Worm (Caenorhabditis elegans) whole organism, late embryonic: ENCODE data around the gene cbs-1.

Experiments
- C08G9.2 ChIP-seq: sonication (generic microtip); optimal IDR thresholded peaks from 2 replicates; lab custom pipeline; 2016; ENCODE audit warnings: mild to moderate bottlenecking, missing genetic modification characterization, moderate library complexity, missing compliant biosample characterization
- C38D4.7 ChIP-seq: fragments of 200-800 bp; sonication (Bioruptor generic); optimal IDR thresholded peaks from 2 replicates; lab custom pipeline; 2018; ENCODE audit warnings: mild to moderate bottlenecking, missing genetic modification characterization, moderate library complexity, missing compliant biosample characterization
- F13H6.1 ChIP-seq: sonication (generic microtip); optimal IDR thresholded peaks from 2 replicates; lab custom pipeline; 2016; ENCODE audit warnings: missing genetic modification characterization, missing compliant biosample characterization
- K02D7.2 ChIP-seq: sonication (generic microtip); optimal IDR thresholded peaks from 2 replicates; lab custom pipeline; 2017; ENCODE audit warnings: mild to moderate bottlenecking, missing genetic modification characterization, missing compliant biosample characterization
- K09A11.1 ChIP-seq: sonication (generic microtip); optimal IDR thresholded peaks from 2 replicates; lab custom pipeline; 2017; ENCODE audit warnings: antibody characterized with exemption, mild to moderate bottlenecking, missing genetic modification characterization, missing compliant biosample characterization; ENCODE audit not compliant: insufficient read depth
- Y22D7AL.16 ChIP-seq: sonication (generic microtip); optimal IDR thresholded peaks from 2 replicates; lab custom pipeline; 2016; ENCODE audit warnings: missing genetic modification characterization, missing compliant biosample characterization
- ahr-1 ChIP-seq: sonication (generic microtip); optimal IDR thresholded peaks from 2 replicates; lab custom pipeline; 2016; ENCODE audit warnings: missing genetic modification characterization, missing compliant biosample characterization
- ama-1 ChIP-seq: fragments of 150-350 bp; optimal IDR thresholded peaks from 2 replicates; lab custom pipeline; 2014
- ceh-18 ChIP-seq: sonication (generic microtip); optimal IDR thresholded peaks from 2 replicates; lab custom pipeline; 2016; ENCODE audit warnings: missing genetic modification characterization, missing compliant biosample characterization
- ceh-19 ChIP-seq: fragments of 200-800 bp; sonication (Bioruptor generic); optimal IDR thresholded peaks from 2 replicates; lab custom pipeline; 2018; ENCODE audit warnings: mild to moderate bottlenecking, missing genetic modification characterization, missing compliant biosample characterization
- ceh-2 ChIP-seq: sonication (generic microtip); optimal IDR thresholded peaks from 2 replicates; lab custom pipeline; 2016; ENCODE audit warnings: missing genotype, missing genetic modification characterization, missing compliant biosample characterization
- ceh-22 ChIP-seq: sonication (generic microtip); optimal IDR thresholded peaks from 2 replicates; lab custom pipeline; 2017; ENCODE audit warnings: missing biosample characterization, missing genetic modification characterization
- ceh-34 ChIP-seq: sonication (generic microtip); optimal IDR thresholded peaks from 2 replicates; lab custom pipeline; 2016; ENCODE audit warnings: mild to moderate bottlenecking, missing genetic modification characterization, missing compliant biosample characterization
- ceh-45 ChIP-seq: fragments of 200-800 bp; sonication (Bioruptor generic); IDR thresholded peaks from 2 replicates; pipeline ENCODE4 v1.3.6; 2022; ENCODE audit warnings: missing genetic modification reagents, missing genetic modification characterization, missing compliant biosample characterization
- ceh-9 ChIP-seq: sonication (generic microtip); optimal IDR thresholded peaks from 2 replicates; lab custom pipeline; 2016; ENCODE audit warnings: mild to moderate bottlenecking, missing genetic modification characterization, inconsistent platforms, missing compliant biosample characterization
- che-1 ChIP-seq: sonication (generic microtip); optimal IDR thresholded peaks from 2 replicates; lab custom pipeline; 2016; ENCODE audit warnings: mild to moderate bottlenecking, missing genetic modification characterization, missing compliant biosample characterization
- dmd-4 ChIP-seq: sonication (generic microtip); optimal IDR thresholded peaks from 2 replicates; lab custom pipeline; 2016; ENCODE audit warnings: borderline replicate concordance, missing genetic modification characterization, missing compliant biosample characterization
- dve-1 ChIP-seq: sonication (generic microtip); optimal IDR thresholded peaks from 2 replicates; lab custom pipeline; 2017; ENCODE audit warnings: antibody characterized with exemption, mild to moderate bottlenecking, missing genetic modification characterization, missing compliant biosample characterization
- elt-4 ChIP-seq: sonication (generic microtip); optimal IDR thresholded peaks from 2 replicates; lab custom pipeline; 2016; ENCODE audit warnings: missing genetic modification characterization, missing compliant biosample characterization
- ets-4 ChIP-seq: sonication (generic microtip); optimal IDR thresholded peaks from 2 replicates; lab custom pipeline; 2016; ENCODE audit warnings: missing genetic modification characterization, missing compliant biosample characterization
- eyg-1 ChIP-seq: sonication (generic microtip); optimal IDR thresholded peaks from 2 replicates; lab custom pipeline; 2016; ENCODE audit warnings: missing genotype, missing genetic modification characterization, missing compliant biosample characterization
- fax-1 ChIP-seq: sonication (generic microtip); optimal IDR thresholded peaks from 2 replicates; lab custom pipeline; 2016; ENCODE audit warnings: missing genotype, missing genetic modification characterization, missing compliant biosample characterization
- fkh-10 ChIP-seq: fragments of 150-350 bp; optimal IDR thresholded peaks from 2 replicates; lab custom pipeline; 2014; ENCODE audit warnings: missing biosample characterization, missing genetic modification reagents, missing genetic modification characterization
- hlh-30 ChIP-seq: sonication (generic microtip); optimal IDR thresholded peaks from 2 replicates; lab custom pipeline; 2017; ENCODE audit warnings: antibody characterized with exemption, missing genetic modification characterization, missing compliant biosample characterization; ENCODE audit not compliant: insufficient read depth
- lim-6 ChIP-seq: sonication (generic microtip); optimal IDR thresholded peaks from 2 replicates; lab custom pipeline; 2016; ENCODE audit warnings: missing genetic modification characterization, missing compliant biosample characterization
- madf-2 ChIP-seq: sonication (generic microtip); optimal IDR thresholded peaks from 2 replicates; lab custom pipeline; 2017; ENCODE audit warnings: missing genetic modification characterization, missing compliant biosample characterization
- mec-3 ChIP-seq: sonication (generic microtip); optimal IDR thresholded peaks from 2 replicates; lab custom pipeline; 2016; ENCODE audit warnings: borderline replicate concordance, missing genetic modification characterization, missing compliant biosample characterization
- nfya-1 ChIP-seq: sonication (generic microtip); optimal IDR thresholded peaks from 2 replicates; lab custom pipeline; 2017; ENCODE audit warnings: missing genetic modification characterization, mild to moderate bottlenecking, missing compliant biosample characterization, antibody characterized with exemption, moderate library complexity
- nhr-11 ChIP-seq: fragments of 150-350 bp; optimal IDR thresholded peaks from 2 replicates; lab custom pipeline; 2014; ENCODE audit warnings: missing biosample characterization, missing genetic modification characterization
- nhr-232 ChIP-seq: sonication (generic microtip); optimal IDR thresholded peaks from 2 replicates; lab custom pipeline; 2016; ENCODE audit warnings: missing genetic modification characterization, missing compliant biosample characterization
- npax-4 ChIP-seq: sonication (generic microtip); optimal IDR thresholded peaks from 2 replicates; lab custom pipeline; 2016; ENCODE audit warnings: missing genetic modification characterization, missing compliant biosample characterization
- odd-2 ChIP-seq: sonication (generic microtip); optimal IDR thresholded peaks from 2 replicates; lab custom pipeline; 2017; ENCODE audit warnings: antibody characterized with exemption, mild to moderate bottlenecking, missing genetic modification characterization, missing compliant biosample characterization
- pat-9 ChIP-seq: fragments of 200-800 bp; sonication (Bioruptor generic); optimal IDR thresholded peaks from 2 replicates; lab custom pipeline; 2018; ENCODE audit warnings: mild to moderate bottlenecking, missing genetic modification characterization, moderate library complexity, missing compliant biosample characterization
- pha-2 ChIP-seq: sonication (generic microtip); optimal IDR thresholded peaks from 2 replicates; lab custom pipeline; 2017; ENCODE audit warnings: mild to moderate bottlenecking, missing genetic modification characterization, missing compliant biosample characterization
- pqm-1 ChIP-seq: sonication (generic microtip); optimal IDR thresholded peaks from 2 replicates; lab custom pipeline; 2016; ENCODE audit warnings: missing genetic modification characterization, missing compliant biosample characterization
- pros-1 ChIP-seq: fragments of 150-350 bp; optimal IDR thresholded peaks from 2 replicates; lab custom pipeline; 2014; ENCODE audit warnings: missing biosample characterization, missing genetic modification reagents, missing genetic modification characterization
- ref-2 ChIP-seq: sonication (generic microtip); optimal IDR thresholded peaks from 2 replicates; lab custom pipeline; 2016; ENCODE audit warnings: missing genetic modification characterization, missing compliant biosample characterization
- rnt-1 ChIP-seq: sonication (generic microtip); optimal IDR thresholded peaks from 2 replicates; lab custom pipeline; 2016; ENCODE audit warnings: missing genetic modification characterization, missing compliant biosample characterization
- sdc-2 ChIP-seq: sonication (generic microtip); optimal IDR thresholded peaks from 2 replicates; lab custom pipeline; 2016; ENCODE audit warnings: missing genotype, missing genetic modification characterization, missing compliant biosample characterization
- sox-2 ChIP-seq: fragments of 200-800 bp; sonication (Bioruptor generic); IDR thresholded peaks from 2 replicates; pipeline ENCODE4 v1.3.6; 2022; ENCODE audit warnings: missing genetic modification reagents, missing genetic modification characterization, missing compliant biosample characterization
- sox-4 ChIP-seq: sonication (generic microtip); optimal IDR thresholded peaks from 2 replicates; lab custom pipeline; 2017; ENCODE audit warnings: mild to moderate bottlenecking, missing genetic modification characterization, inconsistent platforms, missing compliant biosample characterization
- tbx-2 ChIP-seq: sonication (generic microtip); optimal IDR thresholded peaks from 2 replicates; lab custom pipeline; 2016; ENCODE audit warnings: missing genetic modification characterization, missing compliant biosample characterization
- tbx-7 ChIP-seq: sonication (generic microtip); optimal IDR thresholded peaks from 2 replicates; lab custom pipeline; 2016; ENCODE audit warnings: missing genotype, missing genetic modification characterization, missing compliant biosample characterization
- ttx-3 ChIP-seq: sonication (generic microtip); optimal IDR thresholded peaks from 2 replicates; lab custom pipeline; 2016; ENCODE audit warnings: missing genetic modification reagents, missing genetic modification characterization, missing compliant biosample characterization
- unc-3 ChIP-seq, 2 experiments: fragments of 200-800 bp in 1 of 2; sonication (Bioruptor generic) in 1 of 2; sonication (generic microtip) in 1 of 2; conservative IDR thresholded peaks in 1 of 2; optimal IDR thresholded peaks in 1 of 2; 2 replicates each; pipeline versions ENCODE4 v1.3.6 to Lab custom; 2016 to 2022; ENCODE audit warnings: missing compliant biosample characterization in 2 of 2, missing genetic modification characterization in 2 of 2, missing genetic modification reagents in 1 of 2
- unc-42 ChIP-seq: sonication (generic microtip); optimal IDR thresholded peaks from 2 replicates; lab custom pipeline; 2016; ENCODE audit warnings: missing genotype, missing genetic modification characterization, missing compliant biosample characterization
- unc-55 ChIP-seq: sonication (generic microtip); optimal IDR thresholded peaks from 2 replicates; lab custom pipeline; 2017; ENCODE audit warnings: missing biosample characterization, missing genetic modification reagents, missing genetic modification characterization
- unc-86 ChIP-seq: sonication (generic microtip); optimal IDR thresholded peaks from 2 replicates; lab custom pipeline; 2016; ENCODE audit warnings: missing genetic modification characterization, missing compliant biosample characterization
- zip-5 ChIP-seq: sonication (generic microtip); optimal IDR thresholded peaks from 2 replicates; lab custom pipeline; 2016; ENCODE audit warnings: missing genetic modification characterization, missing compliant biosample characterization
- ztf-16 ChIP-seq: sonication (generic microtip); optimal IDR thresholded peaks from 2 replicates; lab custom pipeline; 2017; ENCODE audit warnings: missing genetic modification characterization, missing compliant biosample characterization

Gene cbs-1

ce11 chrX:10022016-10022415 lies 32.1 kb upstream of the cbs-1 start, which contains the start of gene F42G10.1:
Gene F42G10.1, minus strand, starts transcription at chrX:10022166.
- TF ChIP-seq nhr-232 (tag; lab: Kevin White, UChicago) (no peak), fkh-10 (no peak), nfya-1 (no peak), odd-2 (tag; lab: Kevin White, UChicago) (no peak), ets-4 (tag; lab: Kevin White, UChicago) (no peak), sox-4 (tag; lab: Kevin White, UChicago) (no peak), che-1 (tag; lab: Kevin White, UChicago) (no peak), zip-5 (tag; lab: Kevin White, UChicago) (no peak), K02D7.2 (tag; lab: Kevin White, UChicago) (no peak), ahr-1 (tag; lab: Kevin White, UChicago) (no peak), ceh-22 (no peak)

- TF ChIP-seq npax-4 (tag; lab: Kevin White, UChicago) (no peak), hlh-30 (no peak), dve-1 (tag; lab: Kevin White, UChicago) (no peak), ceh-18 (tag; lab: Kevin White, UChicago) (peak; percentile 65), fax-1 (tag; lab: Kevin White, UChicago) (no peak), fkh-10 (no peak), F13H6.1 (tag; lab: Kevin White, UChicago) (peak; percentile 0), K02D7.2 (tag; lab: Kevin White, UChicago) (no peak), elt-4 (no peak), pqm-1 (no peak), unc-55 (GFP tag; lab: Kevin White, UChicago) (peak; percentile 10), pros-1 (tag; lab: Kevin White, UChicago) (no peak), nhr-232 (tag; lab: Kevin White, UChicago) (no peak), che-1 (tag; lab: Kevin White, UChicago) (no peak), ztf-16 (tag; lab: Kevin White, UChicago) (no peak), ceh-19 (GFP tag; lab: Kevin White, UChicago) (no peak), madf-2 (peak; percentile 4), eyg-1 (tag; lab: Kevin White, UChicago) (no peak), C38D4.7 (GFP tag; lab: Kevin White, UChicago) (no peak), ttx-3 (tag; lab: Kevin White, UChicago) (no peak), unc-86 (tag; lab: Kevin White, UChicago) (no peak), ahr-1 (tag; lab: Kevin White, UChicago) (no peak), nfya-1 (peak; percentile 5), ceh-9 (tag; lab: Kevin White, UChicago) (no peak), sox-2 (GFP tag; lab: Robert Waterston, UW) (no peak), ets-4 (tag; lab: Kevin White, UChicago) (no peak), ceh-34 (tag; lab: Kevin White, UChicago) (peak; percentile 64), pha-2 (no peak), C08G9.2 (tag; lab: Kevin White, UChicago) (no peak), ref-2 (tag; lab: Kevin White, UChicago) (peak; percentile 33), unc-42 (tag; lab: Kevin White, UChicago) (peak; percentile 61), lim-6 (tag; lab: Kevin White, UChicago) (no peak), unc-3 (GFP tag; conservative IDR thresholded peaks at IDR 0.05; lab: Robert Waterston, UW) (no peak), unc-3 (tag; optimal IDR thresholded peaks at IDR 0.05; lab: Kevin White, UChicago) (no peak), nhr-11 (no peak), rnt-1 (no peak), ceh-22 (no peak), ceh-45 (GFP tag; lab: Robert Waterston, UW) (no peak), Y22D7AL.16 (tag; lab: Kevin White, UChicago) (no peak), tbx-7 (tag; lab: Kevin White, UChicago) (no peak), sdc-2 (no peak), tbx-2 (tag; lab: Kevin White, UChicago) (peak; percentile 10), ama-1 (lab: Kevin White, UChicago) (no peak), zip-5 (tag; lab: Kevin White, UChicago) (no peak), mec-3 (tag; lab: Kevin White, UChicago) (no peak), dmd-4 (tag; lab: Kevin White, UChicago) (no peak), pat-9 (tag; lab: Kevin White, UChicago) (no peak), K09A11.1 (tag; lab: Kevin White, UChicago) (no peak), ceh-2 (no peak)
These were observed 27.7 kb upstream of the cbs-1 start for ce11 chrX:10026347-10026746.
